Fruit fly (Drosophila melanogaster): ENCODE measurements around the gene Atg4b.

dm6 chr3R:15310695-15311094 lies 46.0 kb downstream of the Atg4b start:
- TF ChIP-seq Dll (optimal IDR thresholded peaks at IDR 0.05) (no peak), CG8478 (optimal IDR thresholded peaks at IDR 0.05) (no peak), EcR (GFP tag; optimal IDR thresholded peaks at IDR 0.05) (no peak), usp (GFP tag; optimal IDR thresholded peaks at IDR 0.05) (no peak), psq (optimal IDR thresholded peaks at IDR 0.05) (no peak), pan (optimal IDR thresholded peaks at IDR 0.05) (no peak)

Data from whole organism.